Fruit fly (Drosophila melanogaster) whole organism, embryonic: ENCODE measurements around the gene Eato.

Source experiments
- Blimp-1 ChIP-seq: fragments of 200-800 bp; sonication (Bioruptor generic); optimal IDR thresholded peaks from 3 replicates; lab custom pipeline; 2018; ENCODE audit warnings: missing biosample characterization, missing genetic modification characterization, mild to moderate bottlenecking, moderate library complexity, missing genetic modification reagents
- CG10321 ChIP-seq: fragments of 200-800 bp; sonication (Bioruptor generic); IDR thresholded peaks from 2 replicates; pipeline ENCODE4 v1.3.6; 2022; ENCODE audit warnings: missing biosample characterization, missing genetic modification characterization
- CG10366 ChIP-seq: fragments of 200-800 bp; sonication (Bioruptor generic); IDR thresholded peaks from 2 replicates; pipeline ENCODE4 v1.3.6; 2022; ENCODE audit warnings: missing biosample characterization, missing genetic modification characterization
- CG10462 ChIP-seq: fragments of 200-800 bp; sonication (Bioruptor generic); optimal IDR thresholded peaks from 2 replicates; lab custom pipeline; 2016; ENCODE audit warnings: missing biosample characterization, missing genetic modification characterization
- CG10959 ChIP-seq: fragments of 200-800 bp; sonication (Bioruptor generic); IDR thresholded peaks from 2 replicates; pipeline ENCODE4 v1.3.6; 2022; ENCODE audit warnings: missing biosample characterization, missing genetic modification characterization
- CG11085 ChIP-seq: fragments of 200-800 bp; sonication (Bioruptor generic); IDR thresholded peaks from 2 replicates; pipeline ENCODE4 v1.3.6; 2022; ENCODE audit warnings: missing biosample characterization, missing genetic modification characterization
- CG11560 ChIP-seq: fragments of 200-800 bp; sonication (Bioruptor generic); IDR thresholded peaks from 3 replicates; pipeline ENCODE4 v1.3.6; 2022; ENCODE audit warnings: missing biosample characterization, missing genetic modification characterization
- CG12299 ChIP-seq: fragments of 200-800 bp; sonication (Bioruptor generic); optimal IDR thresholded peaks from 2 replicates; lab custom pipeline; 2018; ENCODE audit warnings: missing biosample characterization, mild to moderate bottlenecking, missing genetic modification characterization
- CG12659 ChIP-seq: fragments of 200-800 bp; sonication (Bioruptor generic); optimal IDR thresholded peaks from 3 replicates; lab custom pipeline; 2017; ENCODE audit warnings: mild to moderate bottlenecking, missing biosample characterization, missing genetic modification reagents, missing genetic modification characterization
- CG13624 ChIP-seq: fragments of 200-800 bp; sonication (Bioruptor generic); optimal IDR thresholded peaks from 2 replicates; lab custom pipeline; 2016; ENCODE audit warnings: missing biosample characterization, missing genetic modification characterization
- CG14710 ChIP-seq: fragments of 200-800 bp; sonication (Bioruptor generic); optimal IDR thresholded peaks from 3 replicates; lab custom pipeline; 2019; ENCODE audit warnings: missing biosample characterization, mild to moderate bottlenecking, missing genetic modification characterization, moderate library complexity
- CG15011 ChIP-seq: fragments of 200-800 bp; sonication (Bioruptor generic); optimal IDR thresholded peaks from 3 replicates; lab custom pipeline; 2018; ENCODE audit warnings: missing biosample characterization, mild to moderate bottlenecking, missing genetic modification characterization
- CG17328 ChIP-seq: fragments of 200-800 bp; sonication (Bioruptor generic); IDR thresholded peaks from 2 replicates; pipeline ENCODE4 v1.3.6; 2022; ENCODE audit warnings: missing biosample characterization, missing genetic modification characterization
- CG2199 ChIP-seq: fragments of 200-800 bp; sonication (Bioruptor generic); IDR thresholded peaks from 3 replicates; pipeline ENCODE4 v1.3.6; 2022; ENCODE audit warnings: missing biosample characterization, missing genetic modification characterization
- CG30020 ChIP-seq: fragments of 200-800 bp; optimal IDR thresholded peaks from 2 replicates; lab custom pipeline; 2019; ENCODE audit warnings: missing biosample characterization, mild to moderate bottlenecking, missing genetic modification characterization, moderate library complexity
- CG33213 ChIP-seq: fragments of 200-800 bp; sonication (Bioruptor generic); optimal IDR thresholded peaks from 3 replicates; lab custom pipeline; 2016; ENCODE audit warnings: missing biosample characterization, missing genetic modification characterization
- CG3407 ChIP-seq: fragments of 200-800 bp; sonication (Bioruptor generic); optimal IDR thresholded peaks from 2 replicates; lab custom pipeline; 2018; ENCODE audit warnings: missing biosample characterization, mild to moderate bottlenecking, missing genetic modification characterization
- CG34422 ChIP-seq: fragments of 200-800 bp; sonication (Bioruptor generic); IDR thresholded peaks from 3 replicates; pipeline ENCODE4 v1.3.6; 2022; ENCODE audit warnings: missing biosample characterization, missing genetic modification characterization
- CG3995 ChIP-seq: fragments of 200-800 bp; sonication (Bioruptor generic); optimal IDR thresholded peaks from 3 replicates; lab custom pipeline; 2016; ENCODE audit warnings: missing biosample characterization, missing genetic modification characterization
- CG4282 ChIP-seq: fragments of 200-800 bp; sonication (Bioruptor generic); optimal IDR thresholded peaks from 2 replicates; lab custom pipeline; 2016; ENCODE audit warnings: missing biosample characterization, missing genetic modification characterization
- CG4707 ChIP-seq: fragments of 200-800 bp; sonication (Bioruptor generic); optimal IDR thresholded peaks from 2 replicates; lab custom pipeline; 2018; ENCODE audit warnings: missing biosample characterization, mild to moderate bottlenecking, missing genetic modification characterization, moderate library complexity
- CG9797 ChIP-seq: fragments of 200-800 bp; sonication (Bioruptor generic); optimal IDR thresholded peaks from 3 replicates; lab custom pipeline; 2018; ENCODE audit warnings: missing biosample characterization, mild to moderate bottlenecking, missing genetic modification characterization
- D19B ChIP-seq: fragments of 200-800 bp; sonication (Bioruptor generic); optimal IDR thresholded peaks from 2 replicates; lab custom pipeline; 2017; ENCODE audit warnings: missing biosample characterization, mild to moderate bottlenecking, missing genetic modification characterization
- Dbx ChIP-seq: fragments of 200-800 bp; sonication (Bioruptor generic); IDR thresholded peaks from 3 replicates; pipeline ENCODE4 v1.3.6; 2022; ENCODE audit warnings: missing biosample characterization, missing genetic modification characterization
- E2f2 ChIP-seq: fragments of 200-800 bp; sonication (Bioruptor generic); IDR thresholded peaks from 2 replicates; pipeline ENCODE4 v1.3.6; 2022; ENCODE audit warnings: missing biosample characterization, missing genetic modification characterization
- Fer3 ChIP-seq: fragments of 200-800 bp; sonication (Bioruptor generic); optimal IDR thresholded peaks from 2 replicates; lab custom pipeline; 2018; ENCODE audit warnings: missing biosample characterization, mild to moderate bottlenecking, missing genetic modification characterization, moderate library complexity
- GATAe ChIP-seq: fragments of 200-800 bp; sonication (Bioruptor generic); conservative IDR thresholded peaks from 2 replicates; pipeline ENCODE4 v1.3.6; 2022; ENCODE audit warnings: missing biosample characterization, missing genetic modification characterization
- H2.0 ChIP-seq: fragments of 200-800 bp; sonication (Bioruptor generic); IDR thresholded peaks from 2 replicates; pipeline ENCODE4 v1.3.6; 2022; ENCODE audit warnings: missing biosample characterization, missing genetic modification characterization
- Kr ChIP-seq: fragments of 200-800 bp; sonication (Bioruptor generic); optimal IDR thresholded peaks from 2 replicates; lab custom pipeline; 2017; ENCODE audit warnings: missing biosample characterization, mild to moderate bottlenecking, missing genetic modification characterization
- Med ChIP-seq: fragments of 200-800 bp; sonication (Bioruptor generic); peaks from one replicate; lab custom pipeline; 2016; ENCODE audit warnings: missing biosample characterization, missing genetic modification characterization, mild to moderate bottlenecking, inconsistent platforms, moderate library complexity
- Myb ChIP-seq: fragments of 200-800 bp; sonication (Bioruptor generic); optimal IDR thresholded peaks from 2 replicates; lab custom pipeline; 2016; ENCODE audit warnings: missing biosample characterization, missing genetic modification characterization
- Nf-YB ChIP-seq: fragments of 200-800 bp; sonication (Bioruptor generic); optimal IDR thresholded peaks from 3 replicates; lab custom pipeline; 2019; ENCODE audit warnings: missing biosample characterization, mild to moderate bottlenecking, missing genetic modification characterization, moderate library complexity
- Sin3A ChIP-seq: fragments of >200 bp; optimal IDR thresholded peaks from 2 replicates; lab custom pipeline; 2018
- Sox100B ChIP-seq: fragments of 200-800 bp; sonication (Bioruptor generic); optimal IDR thresholded peaks from 3 replicates; lab custom pipeline; 2018; ENCODE audit warnings: missing biosample characterization, mild to moderate bottlenecking, missing genetic modification characterization
- Sry-β ChIP-seq: fragments of 200-800 bp; sonication (Bioruptor generic); optimal IDR thresholded peaks from 2 replicates; lab custom pipeline; 2018; ENCODE audit warnings: missing biosample characterization, mild to moderate bottlenecking, missing genetic modification characterization, moderate library complexity
- cad ChIP-seq: fragments of >200 bp; optimal IDR thresholded peaks from 2 replicates; lab custom pipeline; 2017; ENCODE audit warnings: missing biosample characterization, missing genetic modification characterization
- crol ChIP-seq: fragments of 200-800 bp; sonication (Bioruptor generic); IDR thresholded peaks from 2 replicates; pipeline ENCODE4 v1.3.6; 2022; ENCODE audit warnings: missing biosample characterization, missing genetic modification characterization
- crp ChIP-seq, 2 experiments: fragments of 200-800 bp; sonication (Bioruptor generic); optimal IDR thresholded peaks; 2 replicates in 1 of 2; 3 replicates in 1 of 2; lab custom pipeline; 2017; ENCODE audit warnings: missing biosample characterization in 2 of 2, missing genetic modification characterization in 2 of 2, mild to moderate bottlenecking in 1 of 2, moderate library complexity in 1 of 2
- danr ChIP-seq: fragments of 200-800 bp; sonication (Bioruptor generic); IDR thresholded peaks from 2 replicates; pipeline ENCODE4 v1.3.6; 2022; ENCODE audit warnings: missing biosample characterization, missing genetic modification characterization
- fd96Cb ChIP-seq: fragments of 200-800 bp; sonication (Bioruptor generic); optimal IDR thresholded peaks from 2 replicates; lab custom pipeline; 2018; ENCODE audit warnings: missing biosample characterization, mild to moderate bottlenecking, missing genetic modification characterization, moderate library complexity
- jing ChIP-seq: fragments of 200-800 bp; sonication (Bioruptor generic); optimal IDR thresholded peaks from 2 replicates; lab custom pipeline; 2018; ENCODE audit warnings: missing biosample characterization, mild to moderate bottlenecking, missing genetic modification characterization
- mirr ChIP-seq: fragments of 200-800 bp; sonication (Bioruptor generic); optimal IDR thresholded peaks from 3 replicates; lab custom pipeline; 2018; ENCODE audit warnings: missing biosample characterization, mild to moderate bottlenecking, missing genetic modification characterization
- nerfin-2 ChIP-seq: fragments of 200-800 bp; sonication (Bioruptor generic); IDR thresholded peaks from 2 replicates; pipeline ENCODE4 v1.3.6; 2022; ENCODE audit warnings: missing biosample characterization, missing genetic modification characterization; ENCODE audit not compliant: partially characterized antibody
- nmo ChIP-seq: fragments of 200-800 bp; sonication (Bioruptor generic); optimal IDR thresholded peaks from 2 replicates; lab custom pipeline; 2018; ENCODE audit warnings: missing biosample characterization, mild to moderate bottlenecking, missing genetic modification characterization, moderate library complexity
- onecut ChIP-seq: fragments of 200-800 bp; sonication (Bioruptor generic); IDR thresholded peaks from 2 replicates; pipeline ENCODE4 v1.3.6; 2022; ENCODE audit warnings: missing biosample characterization, missing genetic modification characterization
- pita ChIP-seq: fragments of 200-800 bp; sonication (Bioruptor generic); optimal IDR thresholded peaks from 2 replicates; lab custom pipeline; 2017; ENCODE audit warnings: missing biosample characterization, mild to moderate bottlenecking, missing genetic modification characterization
- pum ChIP-seq: fragments of 200-800 bp; sonication (Bioruptor generic); optimal IDR thresholded peaks from 2 replicates; lab custom pipeline; 2016; ENCODE audit warnings: missing biosample characterization, missing genetic modification characterization
- ranshi ChIP-seq: fragments of 200-800 bp; sonication (Bioruptor generic); IDR thresholded peaks from 2 replicates; pipeline ENCODE4 v1.3.6; 2022; ENCODE audit warnings: missing biosample characterization, missing genetic modification characterization
- ro ChIP-seq: fragments of 200-800 bp; sonication (Bioruptor generic); IDR thresholded peaks from 2 replicates; pipeline ENCODE4 v1.3.6; 2022; ENCODE audit warnings: missing biosample characterization, missing genetic modification characterization
- scrt ChIP-seq: fragments of 200-800 bp; sonication (Bioruptor generic); optimal IDR thresholded peaks from 2 replicates; lab custom pipeline; 2018; ENCODE audit warnings: missing biosample characterization, mild to moderate bottlenecking, missing genetic modification characterization, moderate library complexity
- sisA ChIP-seq: fragments of 200-800 bp; sonication (Bioruptor generic); IDR thresholded peaks from 2 replicates; pipeline ENCODE4 v1.3.6; 2022; ENCODE audit warnings: missing biosample characterization, missing genetic modification characterization
- z ChIP-seq: fragments of 200-800 bp; sonication (Bioruptor generic); IDR thresholded peaks from 3 replicates; pipeline ENCODE4 v1.3.6; 2022; ENCODE audit warnings: missing biosample characterization, missing genetic modification characterization
- zfh2 ChIP-seq: fragments of 200-800 bp; sonication (Bioruptor generic); optimal IDR thresholded peaks from 2 replicates; lab custom pipeline; 2016; ENCODE audit warnings: missing biosample characterization, missing genetic modification characterization

Eato gene

DNA sequence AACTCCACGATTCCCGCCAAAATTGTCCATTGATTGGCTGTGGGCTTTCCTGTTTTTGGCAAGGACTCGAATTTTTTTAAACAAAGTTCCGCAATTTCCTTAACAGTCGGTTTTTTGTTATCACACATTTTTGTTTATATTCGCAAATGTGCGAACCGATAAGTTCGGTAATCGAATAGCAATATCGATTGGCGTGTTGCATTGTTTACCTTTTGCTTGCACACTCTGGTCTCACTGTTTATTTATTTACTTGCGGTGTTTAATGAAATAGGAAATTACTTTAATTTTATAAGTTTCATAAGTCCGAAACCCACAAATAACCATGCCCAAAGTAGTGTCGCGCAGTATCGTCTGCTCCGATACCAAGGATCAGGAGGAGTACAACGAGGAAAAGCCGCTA is 27.4 kb downstream of the Eato start, which contains the start of the genes Adat1 and CG16865 (continued):
- TF ChIP-seq nmo (GFP tag; lab: Kevin White, UChicago) (no peak), cad (GFP tag; lab: Kevin White, UChicago) (no peak), CG17328 (GFP tag; lab: Robert Waterston, UW) (no peak), GATAe (GFP tag; lab: Robert Waterston, UW) (no peak), H2.0 (GFP tag; lab: Robert Waterston, UW) (no peak), CG9797 (peak; percentile 76), CG10959 (GFP tag; lab: Robert Waterston, UW) (no peak), Fer3 (tag; lab: Kevin White, UChicago) (no peak), CG4282 (GFP tag; lab: Kevin White, UChicago) (no peak), CG11085 (GFP tag; lab: Robert Waterston, UW) (no peak), ro (no peak), CG2199 (no peak), Sin3A (lab: Kevin White, UChicago) (peak; percentile 35), CG10321 (no peak), CG11560 (tag; lab: Robert Waterston, UW) (peak; percentile 98), Kr (GFP tag; lab: Kevin White, UChicago) (no peak), pita (GFP tag; lab: Kevin White, UChicago) (no peak), Sox100B (GFP tag; lab: Kevin White, UChicago) (no peak), CG12659 (peak; percentile 47), D19B (GFP tag; lab: Kevin White, UChicago) (no peak), CG10366 (GFP tag; lab: Robert Waterston, UW) (no peak), sisA (GFP tag; lab: Robert Waterston, UW) (no peak), CG10462 (GFP tag; lab: Kevin White, UChicago) (no peak), CG34422 (peak; percentile 72; the same call in 1 of the 3 replicates), CG15011 (no peak), CG3995 (no peak), onecut (peak; percentile 87), fd96Cb (tag; lab: Kevin White, UChicago) (no peak), Sry-β (GFP tag; lab: Kevin White, UChicago) (no peak), pum (GFP tag; lab: Kevin White, UChicago) (no peak), nerfin-2 (GFP tag; lab: Robert Waterston, UW) (peak; percentile 25; the same call in 1 of the 2 replicates), zfh2 (GFP tag; lab: Kevin White, UChicago) (no peak), Dbx (no peak), CG14710 (tag; lab: Kevin White, UChicago) (peak; percentile 35), jing (GFP tag; lab: Kevin White, UChicago) (no peak), crol (no peak), crp (GFP tag; optimal IDR thresholded peaks at IDR 0.05; lab: Kevin White, UChicago) (no peak), CG13624 (GFP tag; lab: Kevin White, UChicago) (peak; percentile 12), CG33213 (GFP tag; lab: Kevin White, UChicago) (peak; percentile 14), Nf-YB (GFP tag; lab: Kevin White, UChicago) (no peak), z (GFP tag; lab: Robert Waterston, UW) (no peak), E2f2 (peak; percentile 41), CG30020 (no peak), Med (GFP tag; lab: Kevin White, UChicago) (peak; percentile 67), Blimp-1 (GFP tag; lab: Kevin White, UChicago) (no peak), scrt (GFP tag; lab: Kevin White, UChicago) (no peak), CG3407 (GFP tag; lab: Kevin White, UChicago) (no peak), CG12299 (tag; lab: Kevin White, UChicago) (no peak), danr (GFP tag; lab: Robert Waterston, UW) (no peak), CG4707 (GFP tag; lab: Kevin White, UChicago) (no peak), mirr (no peak), Myb (GFP tag; lab: Kevin White, UChicago) (peak; percentile 26), ranshi (GFP tag; lab: Robert Waterston, UW) (no peak)
